Worm (Caenorhabditis elegans) whole organism, mixed stage, embryonic: ENCODE results near the gene srg-46.

Source experiments
- M03D4.4 ChIP-seq: sonication (generic microtip); optimal IDR thresholded peaks from 2 replicates; lab custom pipeline; 2017; ENCODE audit warnings: mild to moderate bottlenecking, missing genetic modification characterization, missing compliant biosample characterization
- bed-3 ChIP-seq: fragments of 200-800 bp; sonication (Bioruptor generic); optimal IDR thresholded peaks from 3 replicates; lab custom pipeline; 2018; ENCODE audit warnings: mild to moderate bottlenecking, missing genetic modification characterization, moderate library complexity, missing compliant biosample characterization
- blmp-1 ChIP-seq: fragments of 150-350 bp; optimal IDR thresholded peaks from 2 replicates; lab custom pipeline; 2014; ENCODE audit warnings: missing biosample characterization, missing genetic modification characterization
- ceh-39 ChIP-seq: fragments of 150-350 bp; optimal IDR thresholded peaks from 2 replicates; lab custom pipeline; 2014; ENCODE audit warnings: missing biosample characterization, missing genetic modification characterization
- ceh-43 ChIP-seq: fragments of 200-800 bp; sonication (Bioruptor generic); optimal IDR thresholded peaks from 2 replicates; lab custom pipeline; 2018; ENCODE audit warnings: mild to moderate bottlenecking, missing genetic modification characterization, moderate library complexity, missing compliant biosample characterization
- ceh-83 ChIP-seq: fragments of 200-800 bp; sonication (Bioruptor generic); optimal IDR thresholded peaks from 2 replicates; lab custom pipeline; 2018; ENCODE audit warnings: mild to moderate bottlenecking, missing genetic modification characterization, missing compliant biosample characterization
- ces-1 ChIP-seq: fragments of 150-350 bp; optimal IDR thresholded peaks from 2 replicates; lab custom pipeline; 2014; ENCODE audit warnings: missing biosample characterization, missing genetic modification reagents, missing genetic modification characterization
- cnd-1 ChIP-seq: fragments of 200-800 bp; sonication (Bioruptor generic); optimal IDR thresholded peaks from 2 replicates; lab custom pipeline; 2018; ENCODE audit warnings: mild to moderate bottlenecking, missing genetic modification characterization, missing compliant biosample characterization
- drap-1 ChIP-seq: fragments of 200-800 bp; sonication (Bioruptor generic); optimal IDR thresholded peaks from 3 replicates; lab custom pipeline; 2018; ENCODE audit warnings: mild to moderate bottlenecking, missing genetic modification characterization, missing compliant biosample characterization
- elt-3 ChIP-seq: fragments of 150-350 bp; optimal IDR thresholded peaks from 2 replicates; lab custom pipeline; 2014; ENCODE audit warnings: missing biosample characterization, missing genetic modification characterization
- flh-1 ChIP-seq: fragments of 200-800 bp; sonication (Bioruptor generic); optimal IDR thresholded peaks from 2 replicates; lab custom pipeline; 2018; ENCODE audit warnings: mild to moderate bottlenecking, missing genetic modification characterization, moderate library complexity, missing compliant biosample characterization
- ham-2 ChIP-seq: fragments of 200-800 bp; sonication (Bioruptor generic); optimal IDR thresholded peaks from 2 replicates; lab custom pipeline; 2018; ENCODE audit warnings: mild to moderate bottlenecking, missing genetic modification characterization, missing compliant biosample characterization
- hlh-1 ChIP-seq: fragments of 150-350 bp; optimal IDR thresholded peaks from 2 replicates; lab custom pipeline; 2014; ENCODE audit warnings: missing biosample characterization, missing genetic modification reagents, missing genetic modification characterization
- lin-13 ChIP-seq: fragments of 150-350 bp; optimal IDR thresholded peaks from 2 replicates; lab custom pipeline; 2014; ENCODE audit warnings: missing biosample characterization, missing genetic modification characterization
- lin-32 ChIP-seq: fragments of 200-800 bp; sonication (Bioruptor generic); optimal IDR thresholded peaks from 2 replicates; lab custom pipeline; 2018; ENCODE audit warnings: mild to moderate bottlenecking, missing genetic modification characterization, missing compliant biosample characterization
- mep-1 ChIP-seq: fragments of 150-350 bp; optimal IDR thresholded peaks from 2 replicates; lab custom pipeline; 2017; ENCODE audit warnings: missing biosample characterization, missing genetic modification reagents, missing genetic modification characterization, inconsistent platforms
- mls-2 ChIP-seq: sonication (generic microtip); optimal IDR thresholded peaks from 2 replicates; lab custom pipeline; 2016; ENCODE audit warnings: mild to moderate bottlenecking, missing genetic modification characterization, moderate library complexity, missing compliant biosample characterization
- nhr-12 ChIP-seq: fragments of 150-350 bp; optimal IDR thresholded peaks from 2 replicates; lab custom pipeline; 2014; ENCODE audit warnings: missing biosample characterization, missing genetic modification characterization
- nhr-2 ChIP-seq: fragments of 150-350 bp; optimal IDR thresholded peaks from 2 replicates; lab custom pipeline; 2014; ENCODE audit warnings: missing biosample characterization, missing genetic modification characterization
- nhr-237 ChIP-seq: fragments of 150-350 bp; optimal IDR thresholded peaks from 2 replicates; lab custom pipeline; 2014; ENCODE audit warnings: missing biosample characterization, missing genetic modification characterization
- nhr-28 ChIP-seq: fragments of 150-350 bp; optimal IDR thresholded peaks from 2 replicates; lab custom pipeline; 2014; ENCODE audit warnings: missing biosample characterization, missing genetic modification characterization
- nhr-76 ChIP-seq: sonication (generic microtip); optimal IDR thresholded peaks from 2 replicates; lab custom pipeline; 2017; ENCODE audit warnings: missing biosample characterization, missing genetic modification characterization
- pha-4 ChIP-seq: fragments of 150-350 bp; optimal IDR thresholded peaks from 2 replicates; lab custom pipeline; 2018; ENCODE audit warnings: missing biosample characterization, missing genetic modification reagents, missing genetic modification characterization
- snpc-4 ChIP-seq: fragments of 150-350 bp; optimal IDR thresholded peaks from 2 replicates; lab custom pipeline; 2014; ENCODE audit warnings: missing biosample characterization, missing genetic modification characterization
- sptf-1 ChIP-seq: sonication (generic microtip); optimal IDR thresholded peaks from 2 replicates; lab custom pipeline; 2017; ENCODE audit warnings: mild to moderate bottlenecking, missing genetic modification characterization, moderate library complexity, missing compliant biosample characterization
- tbx-8 ChIP-seq: fragments of 200-800 bp; sonication (Bioruptor generic); optimal IDR thresholded peaks from 2 replicates; lab custom pipeline; 2018; ENCODE audit warnings: mild to moderate bottlenecking, missing genetic modification characterization, moderate library complexity, missing compliant biosample characterization
- unc-120 ChIP-seq: sonication (generic microtip); optimal IDR thresholded peaks from 2 replicates; lab custom pipeline; 2017; ENCODE audit warnings: missing genetic modification characterization, missing compliant biosample characterization; ENCODE audit not compliant: poor library complexity, severe bottlenecking
- unc-39 ChIP-seq: fragments of 150-350 bp; optimal IDR thresholded peaks from 2 replicates; lab custom pipeline; 2014; ENCODE audit warnings: missing biosample characterization, missing genetic modification characterization
- unc-62 ChIP-seq: fragments of 150-350 bp; optimal IDR thresholded peaks from 2 replicates; lab custom pipeline; 2014; ENCODE audit warnings: missing biosample characterization, missing genetic modification reagents, missing genetic modification characterization
- zip-8 ChIP-seq: fragments of 150-350 bp; optimal IDR thresholded peaks from 2 replicates; lab custom pipeline; 2014; ENCODE audit warnings: missing biosample characterization, missing genetic modification characterization
- ztf-11 ChIP-seq: fragments of 150-350 bp; optimal IDR thresholded peaks from 2 replicates; lab custom pipeline; 2014; ENCODE audit warnings: missing biosample characterization, missing genetic modification characterization

Gene srg-46

DNA sequence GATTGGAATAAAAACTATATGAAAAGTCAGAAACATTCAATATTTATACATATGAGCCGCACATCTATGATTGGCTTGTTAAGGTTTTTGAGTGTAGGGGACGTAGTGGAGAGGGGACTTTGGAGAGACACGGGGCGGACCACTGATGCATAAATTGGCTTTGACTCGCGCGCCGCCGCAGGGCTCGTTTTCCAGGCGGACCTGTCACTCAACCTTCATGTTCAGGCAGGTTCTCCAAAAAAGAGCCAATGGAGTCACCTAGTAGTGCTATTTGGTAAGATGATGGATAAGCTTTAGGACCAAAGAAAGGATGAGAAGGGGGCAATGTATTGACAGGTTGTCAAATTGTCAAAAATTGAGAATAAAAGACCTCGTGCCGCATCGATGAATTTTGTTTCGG is 31.5 kb downstream of the srg-46 start:
- TF ChIP-seq unc-39, result no peak
- TF ChIP-seq ztf-11 (tag; lab: Kevin White, UChicago), result no peak
- TF ChIP-seq sptf-1 (tag; lab: Kevin White, UChicago), result peak; percentile 2
- TF ChIP-seq M03D4.4, result no peak
- TF ChIP-seq snpc-4 (tag; lab: Kevin White, UChicago), result no peak
- no peak for TF ChIP-seq tbx-8 (GFP tag; lab: Kevin White, UChicago)
- TF ChIP-seq ces-1 (GFP tag; lab: Kevin White, UChicago), result peak; percentile 12
- TF ChIP-seq zip-8 (tag; lab: Kevin White, UChicago), result no peak
- TF ChIP-seq unc-120, result no peak
- no peak for TF ChIP-seq blmp-1 (tag; lab: Kevin White, UChicago)
- TF ChIP-seq nhr-76 (tag; lab: Kevin White, UChicago), result no peak
- no peak for TF ChIP-seq pha-4 (tag; lab: Kevin White, UChicago)
- TF ChIP-seq lin-13 (tag; lab: Kevin White, UChicago), result no peak
- TF ChIP-seq nhr-2 (tag; lab: Kevin White, UChicago), result no peak
- TF ChIP-seq lin-32, result no peak
- no peak for TF ChIP-seq hlh-1
- TF ChIP-seq unc-62 (GFP tag; lab: Kevin White, UChicago), result peak; percentile 64
- no peak for TF ChIP-seq cnd-1 (tag; lab: Kevin White, UChicago)
- no peak for TF ChIP-seq ham-2 (GFP tag; lab: Kevin White, UChicago)
- no peak for TF ChIP-seq flh-1 (GFP tag; lab: Kevin White, UChicago)

DNA sequence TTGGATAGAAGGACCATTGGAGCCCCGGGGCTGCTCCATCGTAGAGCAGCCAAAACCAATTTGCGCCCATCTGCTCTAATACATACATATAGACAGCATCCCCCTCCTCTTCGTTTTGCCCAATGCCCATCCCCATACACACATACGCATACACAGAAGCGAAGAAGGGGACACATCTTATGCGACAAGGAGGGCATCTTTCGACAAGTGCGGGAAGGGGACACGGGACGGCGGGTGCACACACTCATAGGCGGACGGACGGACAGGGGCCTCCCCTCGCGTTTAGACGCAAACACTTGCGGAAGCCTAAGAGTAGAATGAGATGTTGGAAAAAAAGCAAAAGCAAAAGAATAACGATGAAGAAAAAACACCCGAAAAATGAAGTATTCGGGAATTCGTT is 32.9 kb downstream of the srg-46 start:
- TF ChIP-seq mep-1 (peak; percentile 55), blmp-1 (tag; lab: Kevin White, UChicago) (no peak), nhr-12 (tag; lab: Kevin White, UChicago) (no peak), bed-3 (GFP tag; lab: Kevin White, UChicago) (no peak), nhr-2 (tag; lab: Kevin White, UChicago) (peak; percentile 48), sptf-1 (tag; lab: Kevin White, UChicago) (peak; percentile 81), tbx-8 (GFP tag; lab: Kevin White, UChicago) (peak; percentile 45), ceh-83 (GFP tag; lab: Kevin White, UChicago) (no peak), elt-3 (no peak), mls-2 (tag; lab: Kevin White, UChicago) (peak; percentile 74), snpc-4 (tag; lab: Kevin White, UChicago) (no peak), drap-1 (GFP tag; lab: Kevin White, UChicago) (peak; percentile 51), ztf-11 (tag; lab: Kevin White, UChicago) (no peak), ces-1 (GFP tag; lab: Kevin White, UChicago) (peak; percentile 74), flh-1 (GFP tag; lab: Kevin White, UChicago) (no peak), nhr-28 (no peak), pha-4 (tag; lab: Kevin White, UChicago) (no peak), M03D4.4 (peak; percentile 66), ham-2 (GFP tag; lab: Kevin White, UChicago) (peak; percentile 27), ceh-39 (tag; lab: Kevin White, UChicago) (no peak), cnd-1 (tag; lab: Kevin White, UChicago) (peak; percentile 49), unc-62 (GFP tag; lab: Kevin White, UChicago) (peak; percentile 15), zip-8 (tag; lab: Kevin White, UChicago) (no peak), lin-13 (tag; lab: Kevin White, UChicago) (no peak), nhr-237 (tag; lab: Kevin White, UChicago) (no peak), ceh-43 (GFP tag; lab: Kevin White, UChicago) (no peak), unc-120 (peak; percentile 66), hlh-1 (peak; percentile 55)

DNA sequence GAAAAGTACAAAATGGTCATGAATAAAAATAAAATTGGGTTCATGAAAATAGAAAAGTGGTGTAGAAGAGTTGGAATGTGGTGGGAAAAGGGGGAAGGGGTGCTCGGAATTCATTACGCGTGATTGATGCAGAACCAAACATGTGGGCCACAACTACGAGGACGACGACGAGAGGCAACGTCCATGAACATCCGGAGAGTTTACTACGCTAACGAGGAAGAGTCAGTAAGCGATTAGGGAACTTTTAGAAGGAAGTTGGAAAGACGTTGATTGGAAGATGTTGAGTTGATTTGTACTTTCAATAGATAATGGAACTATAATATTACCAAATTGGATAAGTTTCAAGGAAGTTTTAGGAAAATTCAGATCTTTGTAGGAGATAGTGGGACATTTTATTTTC is 38.2 kb downstream of the srg-46 start:
- TF ChIP-seq zip-8 (tag; lab: Kevin White, UChicago) (no peak), ces-1 (GFP tag; lab: Kevin White, UChicago) (peak; percentile 65)

DNA sequence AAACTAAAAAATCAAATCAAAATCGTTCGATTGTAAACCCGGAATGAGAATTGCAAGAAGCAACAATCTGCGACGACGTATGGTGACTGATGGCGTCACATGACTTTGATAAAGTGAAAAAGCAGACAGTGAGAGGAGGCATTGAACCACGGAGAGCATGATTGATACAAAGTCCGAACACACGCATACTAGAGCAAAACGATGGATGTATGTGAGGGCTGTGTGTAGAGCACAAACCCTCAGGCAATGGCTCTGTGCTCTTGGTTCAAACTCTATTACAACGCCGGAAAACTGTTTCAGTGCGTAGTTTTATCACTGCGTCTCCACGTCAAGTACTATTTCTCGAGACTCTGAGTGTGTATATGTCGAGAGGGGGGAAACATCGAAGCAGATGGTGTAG is 39.0 kb downstream of the srg-46 start:
- TF ChIP-seq cnd-1 (tag; lab: Kevin White, UChicago), result peak; percentile 9
- no peak for TF ChIP-seq nhr-12 (tag; lab: Kevin White, UChicago)
- TF ChIP-seq snpc-4 (tag; lab: Kevin White, UChicago), result no peak
- TF ChIP-seq hlh-1, result peak; percentile 56
- TF ChIP-seq unc-39, result no peak
- TF ChIP-seq M03D4.4, result no peak
- TF ChIP-seq unc-62 (GFP tag; lab: Kevin White, UChicago), result peak; percentile 58
- TF ChIP-seq unc-120, result peak; percentile 24
- TF ChIP-seq nhr-237 (tag; lab: Kevin White, UChicago), result no peak
- TF ChIP-seq, all 35 proteins: peak for 4
